Fruit fly (Drosophila melanogaster): Measurements from ENCODE around the gene Apc2.

Gene Apc2

DNA sequence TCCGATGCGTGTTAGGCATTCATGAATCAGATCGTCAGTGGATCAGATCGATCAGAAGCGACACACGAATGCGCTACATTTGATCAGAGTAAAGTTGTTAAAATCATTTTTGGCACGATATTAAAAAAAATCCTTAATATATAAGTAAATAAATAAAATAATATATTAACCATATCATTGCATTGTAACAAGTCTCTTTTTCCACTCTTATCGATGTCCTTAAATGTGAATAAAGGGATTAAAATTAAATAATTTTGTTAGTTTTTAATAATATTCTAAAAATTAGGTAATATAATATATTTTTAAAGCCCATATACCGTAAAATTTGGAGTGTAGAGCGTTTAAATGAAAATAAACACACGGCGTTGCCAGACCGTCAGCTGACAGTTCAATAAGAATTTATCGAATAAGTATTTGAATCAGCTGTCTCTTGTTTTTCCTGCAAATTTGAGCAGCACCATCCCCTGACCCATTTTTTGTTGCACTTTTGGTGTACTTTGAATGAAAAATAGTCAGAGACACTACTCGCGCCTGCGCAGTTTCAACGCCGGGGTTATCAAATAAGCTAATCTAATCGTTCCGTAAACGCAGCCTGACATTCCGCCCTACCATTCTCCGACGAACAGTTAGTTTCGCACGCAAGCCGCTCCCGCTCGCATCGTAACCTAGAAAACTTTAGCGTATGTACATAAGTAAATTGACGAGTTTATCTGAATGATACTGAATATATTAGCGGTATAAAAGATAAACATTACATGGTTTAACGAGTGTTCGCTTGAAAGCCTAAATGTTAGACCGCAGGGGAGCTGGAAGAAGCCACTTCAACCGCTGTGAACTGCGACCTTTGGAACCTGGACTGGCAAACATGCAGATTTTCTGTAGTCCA is 11.6 kb upstream of the Apc2 start, which contains the start of the genes p38a and CG6178 (continued):
- TF ChIP-seq CG6854 (GFP tag; optimal IDR thresholded peaks at IDR 0.05) = peak; percentile 96
- peak; percentile 84 for TF ChIP-seq mirr (GFP tag; optimal IDR thresholded peaks at IDR 0.05)
- peak; percentile 92 for TF ChIP-seq Spps (tag; optimal IDR thresholded peaks at IDR 0.05)
- TF ChIP-seq caup (GFP tag; optimal IDR thresholded peaks at IDR 0.05; ENCODE audit: severe bottlenecking) = peak; percentile 96
- peak; percentile 92 for TF ChIP-seq org-1 (GFP tag; optimal IDR thresholded peaks at IDR 0.05)
- TF ChIP-seq pnt (GFP tag; optimal IDR thresholded peaks at IDR 0.05) = peak; percentile 53
- peak; percentile 94 for TF ChIP-seq CG17385 (GFP tag; optimal IDR thresholded peaks at IDR 0.05)
- peak; percentile 84 for TF ChIP-seq Med (GFP tag)
- peak; percentile 35 for TF ChIP-seq CG7745 (tag; optimal IDR thresholded peaks at IDR 0.05)
- TF ChIP-seq Asciz (GFP tag; optimal IDR thresholded peaks at IDR 0.05) = peak; percentile 97
- TF ChIP-seq Hr51 (GFP tag; optimal IDR thresholded peaks at IDR 0.05) = peak; percentile 52 to 99
- peak; percentile 84 for TF ChIP-seq grn (GFP tag; optimal IDR thresholded peaks at IDR 0.05)
- TF ChIP-seq ind (GFP tag; optimal IDR thresholded peaks at IDR 0.05) = peak; percentile 96
- no peak for TF ChIP-seq CG17186 (GFP tag; optimal IDR thresholded peaks at IDR 0.05)
- TF ChIP-seq Taf1 (GFP tag; IDR thresholded peaks at IDR 0.05) = peak; percentile 88
- TF ChIP-seq CG14050 (GFP tag; IDR thresholded peaks at IDR 0.05) = peak; percentile 96
- peak; percentile 76 for TF ChIP-seq Dip3 (GFP tag; optimal IDR thresholded peaks at IDR 0.05)
- peak; percentile 95 for TF ChIP-seq oc (tag; optimal IDR thresholded peaks at IDR 0.05)
- TF ChIP-seq CG30403 (GFP tag; optimal IDR thresholded peaks at IDR 0.05) = peak; percentile 95
- TF ChIP-seq CG6689 (GFP tag; IDR thresholded peaks at IDR 0.05) = peak; percentile 98
- TF ChIP-seq fu2 (GFP tag; optimal IDR thresholded peaks at IDR 0.05) = peak; percentile 62
- TF ChIP-seq CG4360 (GFP tag; IDR thresholded peaks at IDR 0.05) = peak; percentile 54
- TF ChIP-seq ab (GFP tag; optimal IDR thresholded peaks at IDR 0.05) = no peak
- TF ChIP-seq CG10959 (GFP tag; IDR thresholded peaks at IDR 0.05) = peak; percentile 74
- peak; percentile 97 for TF ChIP-seq vvl (GFP tag; IDR thresholded peaks at IDR 0.05)
- TF ChIP-seq CG12942 (GFP tag; optimal IDR thresholded peaks at IDR 0.05) = peak; percentile 95
- peak; percentile 89 for TF ChIP-seq Elba2 (GFP tag; optimal IDR thresholded peaks at IDR 0.05)
- peak; percentile 68 for TF ChIP-seq CG34376 (GFP tag; optimal IDR thresholded peaks at IDR 0.05)
- TF ChIP-seq Lim3 (GFP tag; IDR thresholded peaks at IDR 0.05) = peak; percentile 94
- no peak for TF ChIP-seq CG13287 (GFP tag; IDR thresholded peaks at IDR 0.05; ENCODE audit: partially characterized antibody)
- TF ChIP-seq Meics (GFP tag; optimal IDR thresholded peaks at IDR 0.05) = peak; percentile 98
- TF ChIP-seq CG17359 (tag; optimal IDR thresholded peaks at IDR 0.05) = peak; percentile 97
- TF ChIP-seq inv (GFP tag; IDR thresholded peaks at IDR 0.05; ENCODE audit: partially characterized antibody) = no peak
- peak; percentile 43 for TF ChIP-seq pfk (GFP tag; optimal IDR thresholded peaks at IDR 0.05)
- peak; percentile 97 for TF ChIP-seq al (GFP tag; IDR thresholded peaks at IDR 0.05)
- TF ChIP-seq gem (tag; optimal IDR thresholded peaks at IDR 0.05) = peak; percentile 99
- TF ChIP-seq NfI (GFP tag; optimal IDR thresholded peaks at IDR 0.05) = peak; percentile 98
- TF ChIP-seq Six4 (GFP tag; optimal IDR thresholded peaks at IDR 0.05) = peak; percentile 84
- no peak for TF ChIP-seq pita (GFP tag; optimal IDR thresholded peaks at IDR 0.05)
- TF ChIP-seq chinmo (GFP tag; IDR thresholded peaks at IDR 0.05; ENCODE audit: partially characterized antibody) = peak; percentile 89; the same call in 3 of the 4 replicates
- peak; percentile 98 for TF ChIP-seq D19A (tag; optimal IDR thresholded peaks at IDR 0.05)
- no peak for TF ChIP-seq unc-4 (GFP tag; IDR thresholded peaks at IDR 0.05; ENCODE audit: partially characterized antibody)
- TF ChIP-seq CG12071 (GFP tag; optimal IDR thresholded peaks at IDR 0.05) = peak; percentile 85
- TF ChIP-seq MBD-R2 (GFP tag; IDR thresholded peaks at IDR 0.05) = peak; percentile 81
- TF ChIP-seq tup (GFP tag; optimal IDR thresholded peaks at IDR 0.05) = no peak
- TF ChIP-seq CG3281 (GFP tag; optimal IDR thresholded peaks at IDR 0.05) = peak; percentile 99
- no peak for TF ChIP-seq knrl (GFP tag; IDR thresholded peaks at IDR 0.05; ENCODE audit: partially characterized antibody)
- peak; percentile 96 for TF ChIP-seq tap (tag; optimal IDR thresholded peaks at IDR 0.05)

Measured in whole organism, embryonic.